Worm (Caenorhabditis elegans) whole organism, young adult: ENCODE results near the gene F44B9.8.

Source experiments
- B0261.1 ChIP-seq: sonication (generic microtip); optimal IDR thresholded peaks from 2 replicates; lab custom pipeline; 2016; ENCODE audit warnings: mild to moderate bottlenecking, missing genetic modification characterization, moderate library complexity, missing compliant biosample characterization
- F49E8.2 ChIP-seq: sonication (generic microtip); optimal IDR thresholded peaks from 3 replicates; lab custom pipeline; 2017; ENCODE audit warnings: missing genetic modification characterization, mild to moderate bottlenecking, missing compliant biosample characterization, antibody characterized with exemption, moderate library complexity; ENCODE audit not compliant: insufficient read depth
- F52B5.7 ChIP-seq: sonication (generic microtip); optimal IDR thresholded peaks from 2 replicates; lab custom pipeline; 2016; ENCODE audit warnings: mild to moderate bottlenecking, missing genetic modification characterization, missing compliant biosample characterization
- F57A8.1 ChIP-seq: fragments of 200-800 bp; sonication (Bioruptor generic); optimal IDR thresholded peaks from 2 replicates; lab custom pipeline; 2018; ENCODE audit warnings: mild to moderate bottlenecking, missing genetic modification characterization, moderate library complexity, missing compliant biosample characterization
- K12H6.12 ChIP-seq: fragments of 200-800 bp; sonication (Bioruptor generic); optimal IDR thresholded peaks from 2 replicates; lab custom pipeline; 2018; ENCODE audit warnings: mild to moderate bottlenecking, missing genetic modification characterization, missing compliant biosample characterization
- Y53F4B.3 ChIP-seq: fragments of 200-800 bp; sonication (Bioruptor generic); IDR thresholded peaks from 2 replicates; pipeline ENCODE4 v1.3.6; 2022; ENCODE audit warnings: missing genetic modification reagents, missing genetic modification characterization, missing compliant biosample characterization
- Y67H2A.10 ChIP-seq: fragments of 200-800 bp; sonication (Bioruptor generic); conservative IDR thresholded peaks from 2 replicates; pipeline ENCODE4 v1.3.6; 2022; ENCODE audit warnings: missing genetic modification reagents, missing genetic modification characterization, missing compliant biosample characterization
- Y95B8A.8 ChIP-seq: fragments of 200-800 bp; sonication (Bioruptor generic); IDR thresholded peaks from 2 replicates; pipeline ENCODE4 v1.3.6; 2022; ENCODE audit warnings: missing genetic modification reagents, missing genetic modification characterization, missing compliant biosample characterization
- ama-1 ChIP-seq, 3 experiments: fragments of 150-350 bp in 1 of 3; sonication (generic microtip) in 2 of 3; optimal IDR thresholded peaks; 2 replicates each; lab custom pipeline; 2014 to 2018; ENCODE audit warnings: missing biosample characterization in 2 of 3, missing genetic modification characterization in 2 of 3, missing genetic modification reagents in 2 of 3
- aptf-2 ChIP-seq: fragments of 200-800 bp; sonication (Bioruptor generic); conservative IDR thresholded peaks from 2 replicates; pipeline ENCODE4 v1.3.6; 2022; ENCODE audit warnings: missing genetic modification reagents, missing genetic modification characterization, missing compliant biosample characterization
- cebp-1 ChIP-seq, 2 experiments: fragments of 200-800 bp in 1 of 2; sonication (Bioruptor generic) in 1 of 2; sonication (generic microtip) in 1 of 2; IDR thresholded peaks in 1 of 2; optimal IDR thresholded peaks in 1 of 2; 2 replicates each; pipeline versions ENCODE4 v1.3.6 to Lab custom; 2017 to 2022; ENCODE audit warnings: missing compliant biosample characterization in 2 of 2, missing genetic modification characterization in 2 of 2, mild to moderate bottlenecking in 1 of 2, missing genetic modification reagents in 1 of 2, moderate library complexity in 1 of 2
- ceh-100 ChIP-seq: fragments of 200-800 bp; sonication (Bioruptor generic); IDR thresholded peaks from 2 replicates; pipeline ENCODE4 v1.3.6; 2022; ENCODE audit warnings: missing genetic modification reagents, missing genetic modification characterization, missing compliant biosample characterization
- ceh-40 ChIP-seq: fragments of 200-800 bp; sonication (Bioruptor generic); IDR thresholded peaks from 2 replicates; pipeline ENCODE4 v1.3.6; 2022; ENCODE audit warnings: missing genetic modification characterization, missing compliant biosample characterization
- efl-1 ChIP-seq: fragments of 150-350 bp; optimal IDR thresholded peaks from 2 replicates; lab custom pipeline; 2014; ENCODE audit warnings: missing biosample characterization, missing genetic modification reagents, missing genetic modification characterization
- fkh-3 ChIP-seq: sonication (generic microtip); optimal IDR thresholded peaks from 2 replicates; lab custom pipeline; 2016; ENCODE audit warnings: mild to moderate bottlenecking, missing genetic modification characterization, missing compliant biosample characterization
- hmg-1.2 ChIP-seq: fragments of 200-800 bp; sonication (Bioruptor generic); IDR thresholded peaks from 2 replicates; pipeline ENCODE4 v1.3.6; 2022; ENCODE audit warnings: missing genetic modification reagents, missing genetic modification characterization, missing compliant biosample characterization
- hmg-20 ChIP-seq: fragments of 200-800 bp; sonication (Bioruptor generic); IDR thresholded peaks from 2 replicates; pipeline ENCODE4 v1.3.6; 2022; ENCODE audit warnings: missing genetic modification reagents, missing genetic modification characterization, missing compliant biosample characterization
- let-607 ChIP-seq, 2 experiments: fragments of 200-800 bp in 1 of 2; sonication (Bioruptor generic) in 1 of 2; sonication (generic microtip) in 1 of 2; optimal IDR thresholded peaks; 2 replicates each; lab custom pipeline; 2016 to 2018; ENCODE audit warnings: mild to moderate bottlenecking in 2 of 2, missing compliant biosample characterization in 2 of 2, missing genetic modification characterization in 2 of 2, moderate library complexity in 2 of 2, missing genotype in 1 of 2
- lin-26 ChIP-seq: fragments of 200-800 bp; sonication (Bioruptor generic); IDR thresholded peaks from 2 replicates; pipeline ENCODE4 v1.3.6; 2022; ENCODE audit warnings: missing genetic modification reagents, missing genetic modification characterization, missing compliant biosample characterization
- lin-40 ChIP-seq: sonication (generic microtip); optimal IDR thresholded peaks from 2 replicates; lab custom pipeline; 2016; ENCODE audit warnings: missing genetic modification characterization, mild to moderate bottlenecking, missing compliant biosample characterization, missing genotype, missing genetic modification reagents
- madf-3 ChIP-seq: fragments of 200-800 bp; sonication (Bioruptor generic); IDR thresholded peaks from 2 replicates; pipeline ENCODE4 v1.3.6; 2022; ENCODE audit warnings: missing genetic modification reagents, missing genetic modification characterization, missing compliant biosample characterization
- mel-28 ChIP-seq: sonication (generic microtip); optimal IDR thresholded peaks from 2 replicates; lab custom pipeline; 2016; ENCODE audit warnings: borderline replicate concordance, mild to moderate bottlenecking, missing genetic modification characterization, missing compliant biosample characterization
- nfyb-1 ChIP-seq: fragments of 200-800 bp; sonication (Bioruptor generic); IDR thresholded peaks from 2 replicates; pipeline ENCODE4 v1.3.6; 2022; ENCODE audit warnings: missing genetic modification reagents, missing genetic modification characterization, missing compliant biosample characterization
- nhr-179 ChIP-seq: sonication (generic microtip); optimal IDR thresholded peaks from 2 replicates; lab custom pipeline; 2016; ENCODE audit warnings: mild to moderate bottlenecking, missing genetic modification characterization, missing compliant biosample characterization
- nhr-80 ChIP-seq: sonication (generic microtip); optimal IDR thresholded peaks from 2 replicates; lab custom pipeline; 2016; ENCODE audit warnings: missing genetic modification characterization, missing compliant biosample characterization
- nhr-90 ChIP-seq: sonication (generic microtip); optimal IDR thresholded peaks from 2 replicates; lab custom pipeline; 2016; ENCODE audit warnings: missing genotype, mild to moderate bottlenecking, missing genetic modification characterization, missing compliant biosample characterization
- pbrm-1 ChIP-seq: fragments of 200-800 bp; sonication (Bioruptor generic); IDR thresholded peaks from 2 replicates; pipeline ENCODE4 v1.3.6; 2022; ENCODE audit warnings: missing genetic modification reagents, missing genetic modification characterization, missing compliant biosample characterization
- snpc-1.3 ChIP-seq: sonication (generic microtip); optimal IDR thresholded peaks from 2 replicates; lab custom pipeline; 2017; ENCODE audit warnings: missing genetic modification characterization, mild to moderate bottlenecking, missing compliant biosample characterization, antibody characterized with exemption, moderate library complexity, missing genotype, missing genetic modification reagents; ENCODE audit not compliant: insufficient read depth
- sptf-2 ChIP-seq: fragments of 200-800 bp; sonication (Bioruptor generic); optimal IDR thresholded peaks from 2 replicates; lab custom pipeline; 2018; ENCODE audit warnings: mild to moderate bottlenecking, missing genetic modification characterization, missing compliant biosample characterization
- ztf-25 ChIP-seq: fragments of 200-800 bp; sonication (Bioruptor generic); IDR thresholded peaks from 2 replicates; pipeline ENCODE4 v1.3.6; 2022; ENCODE audit warnings: missing genetic modification reagents, missing genetic modification characterization, missing compliant biosample characterization
- ztf-26 ChIP-seq: sonication (generic microtip); optimal IDR thresholded peaks from 2 replicates; lab custom pipeline; 2017; ENCODE audit warnings: missing genetic modification characterization, missing compliant biosample characterization

The F44B9.8 gene

ce11 chrIII:8010260-8010822 is 19.1 kb downstream of the F44B9.8 start, which contains the start of gene cit-1.2:
TSS of gene cit-1.2 (plus strand) at chrIII:8010772.
- no peak for TF ChIP-seq lin-40 (tag; lab: Kevin White, UChicago)
- TF ChIP-seq cebp-1 (GFP tag; IDR thresholded peaks at IDR 0.05; lab: Robert Waterston, UW) = peak; percentile 23; the same call in 1 of the 2 replicates
- peak; percentile 67 for TF ChIP-seq cebp-1 (tag; optimal IDR thresholded peaks at IDR 0.05; lab: Kevin White, UChicago)
- TF ChIP-seq nfyb-1 (GFP tag; lab: Robert Waterston, UW) = 0 out of 2 replicates have a peak, but pooled peaks have one; percentile 30
- TF ChIP-seq pbrm-1 = 0 out of 2 replicates have a peak, but pooled peaks have one; percentile 19

- TF ChIP-seq nhr-90 (tag; lab: Kevin White, UChicago) (no peak), snpc-1.3 (tag; lab: Kevin White, UChicago) (no peak), nhr-80 (tag; lab: Kevin White, UChicago) (peak; percentile 15), let-607 (tag; optimal IDR thresholded peaks at IDR 0.05; lab: Kevin White, UChicago) (no peak), ztf-25 (no peak), aptf-2 (no peak), nhr-179 (tag; lab: Kevin White, UChicago) (no peak), F52B5.7 (tag; lab: Kevin White, UChicago) (no peak), ceh-40 (GFP tag; lab: Robert Waterston, UW) (no peak), mel-28 (tag; lab: Kevin White, UChicago) (no peak), madf-3 (GFP tag; lab: Robert Waterston, UW) (peak; percentile 97)
These were observed 19.7 kb downstream of the F44B9.8 start, which contains the start of gene cit-1.1 for ce11 chrIII:8009769-8010168. TSS of gene cit-1.1 (minus strand) at chrIII:8009821.

- TF ChIP-seq fkh-3 (tag; lab: Kevin White, UChicago) = no peak
- no peak for TF ChIP-seq let-607 (tag; optimal IDR thresholded peaks at IDR 0.05; lab: Kevin White, UChicago)
- no peak for TF ChIP-seq aptf-2
- TF ChIP-seq Y53F4B.3 (GFP tag; lab: Robert Waterston, UW) = no peak
- no peak for TF ChIP-seq F49E8.2 (tag; lab: Kevin White, UChicago)
- no peak for TF ChIP-seq snpc-1.3 (tag; lab: Kevin White, UChicago)
These were observed 25.4 kb downstream of the F44B9.8 start, which contains the start of gene C06G4.6 for ce11 chrIII:8004091-8004490. TSS of gene C06G4.6 (plus strand) at chrIII:8004391.

- TF ChIP-seq B0261.1 (tag; lab: Kevin White, UChicago) (no peak), hmg-20 (GFP tag; lab: Robert Waterston, UW) (no peak), ama-1 (optimal IDR thresholded peaks at IDR 0.05; lab: Kevin White, UChicago) (no peak), ama-1 (GFP tag; optimal IDR thresholded peaks at IDR 0.05; lab: Kevin White, UChicago) (no peak), K12H6.12 (no peak), nfyb-1 (GFP tag; lab: Robert Waterston, UW) (no peak), ceh-100 (GFP tag; lab: Robert Waterston, UW) (no peak), sptf-2 (GFP tag; lab: Kevin White, UChicago) (no peak), ztf-26 (no peak), F57A8.1 (GFP tag; lab: Kevin White, UChicago) (no peak), Y95B8A.8 (GFP tag; lab: Robert Waterston, UW) (no peak), Y67H2A.10 (GFP tag; lab: Robert Waterston, UW) (no peak), lin-26 (GFP tag; lab: Robert Waterston, UW) (no peak), efl-1 (GFP tag; lab: Kevin White, UChicago) (no peak), lin-40 (tag; lab: Kevin White, UChicago) (no peak), hmg-1.2 (GFP tag; lab: Robert Waterston, UW) (no peak)
These were observed 27.9 kb downstream of the F44B9.8 start for ce11 chrIII:8001557-8001956.
